Worm (Caenorhabditis elegans): ENCODE measurements around the gene C53B7.6.

Gene C53B7.6

ce11 chrX:6853318-6853717 lies 15.3 kb downstream of the C53B7.6 start, which contains the start of gene rig-3:
rig-3 (plus strand) TSS chrX:6853618.
- TF ChIP-seq nhr-232 (tag; optimal IDR thresholded peaks at IDR 0.05) (no peak), ceh-24 (tag; optimal IDR thresholded peaks at IDR 0.05) (no peak), tbx-2 (tag; optimal IDR thresholded peaks at IDR 0.05) (no peak), ceh-31 (tag; optimal IDR thresholded peaks at IDR 0.05) (no peak), hlh-6 (tag; optimal IDR thresholded peaks at IDR 0.05) (no peak), npax-4 (tag; optimal IDR thresholded peaks at IDR 0.05) (no peak), zip-5 (tag; optimal IDR thresholded peaks at IDR 0.05) (no peak), ceh-14 (tag; optimal IDR thresholded peaks at IDR 0.05) (no peak), pqm-1 (tag; optimal IDR thresholded peaks at IDR 0.05) (no peak), K09A11.1 (tag; optimal IDR thresholded peaks at IDR 0.05; ENCODE audit: insufficient read depth) (no peak), unc-55 (GFP tag; optimal IDR thresholded peaks at IDR 0.05) (no peak), fkh-10 (GFP tag; optimal IDR thresholded peaks at IDR 0.05) (no peak), odd-2 (tag; optimal IDR thresholded peaks at IDR 0.05) (no peak), hlh-8 (tag; optimal IDR thresholded peaks at IDR 0.05) (no peak), lin-11 (tag; optimal IDR thresholded peaks at IDR 0.05) (no peak), K02D7.2 (tag; optimal IDR thresholded peaks at IDR 0.05) (no peak), ceh-22 (tag; optimal IDR thresholded peaks at IDR 0.05) (no peak), nhr-11 (tag; optimal IDR thresholded peaks at IDR 0.05) (no peak), ceh-18 (tag; optimal IDR thresholded peaks at IDR 0.05) (no peak)

ce11 chrX:6850412-6850811 lies 18.2 kb downstream of the C53B7.6 start:
- TF ChIP-seq ceh-34 (tag; optimal IDR thresholded peaks at IDR 0.05) (peak; percentile 17), unc-42 (tag; optimal IDR thresholded peaks at IDR 0.05) (peak; percentile 41), ceh-19 (GFP tag; optimal IDR thresholded peaks at IDR 0.05) (peak; percentile 17), dmd-4 (tag; optimal IDR thresholded peaks at IDR 0.05; ENCODE audit: borderline replicate concordance) (no peak)

- TF ChIP-seq sdc-2 (tag; optimal IDR thresholded peaks at IDR 0.05) (no peak), pax-1 (tag; optimal IDR thresholded peaks at IDR 0.05) (no peak), fkh-10 (GFP tag; optimal IDR thresholded peaks at IDR 0.05) (no peak), elt-2 (tag; optimal IDR thresholded peaks at IDR 0.05) (peak; percentile 51), odd-2 (tag; optimal IDR thresholded peaks at IDR 0.05) (no peak), hlh-8 (tag; optimal IDR thresholded peaks at IDR 0.05) (no peak), ceh-31 (tag; optimal IDR thresholded peaks at IDR 0.05) (no peak)
Observed at ce11 chrX:6848596-6848995, 20.0 kb downstream of the C53B7.6 start.

ce11 chrX:6845934-6846333 lies 22.6 kb downstream of the C53B7.6 start, which contains the start of gene C53B7.2:
C53B7.2 (plus strand) TSS chrX:6846234.
- TF ChIP-seq hlh-15 (tag; optimal IDR thresholded peaks at IDR 0.05) (no peak), rnt-1 (tag; optimal IDR thresholded peaks at IDR 0.05) (no peak), ceh-9 (tag; optimal IDR thresholded peaks at IDR 0.05) (no peak), ceh-6 (GFP tag; optimal IDR thresholded peaks at IDR 0.05) (no peak), syd-9 (tag; optimal IDR thresholded peaks at IDR 0.05) (no peak), nhr-232 (tag; optimal IDR thresholded peaks at IDR 0.05) (no peak), ref-2 (tag; optimal IDR thresholded peaks at IDR 0.05) (no peak), ceh-48 (tag; optimal IDR thresholded peaks at IDR 0.05) (no peak), sox-4 (tag; optimal IDR thresholded peaks at IDR 0.05) (no peak), ceh-31 (tag; optimal IDR thresholded peaks at IDR 0.05) (no peak), Y22D7AL.16 (tag; optimal IDR thresholded peaks at IDR 0.05) (no peak), pha-2 (tag; optimal IDR thresholded peaks at IDR 0.05) (no peak), pax-1 (tag; optimal IDR thresholded peaks at IDR 0.05) (no peak), ahr-1 (tag; optimal IDR thresholded peaks at IDR 0.05) (no peak), hlh-13 (GFP tag; optimal IDR thresholded peaks at IDR 0.05) (no peak)
